Fruit fly (Drosophila melanogaster): ENCODE measurements around the gene CG32982.
A peak's percentile ranks its signal among the peaks of the same experiment; 100 is the strongest.

CG32982 gene

dm6 chr2L:9210864-9211701 lies 85.5 kb downstream of the CG32982 start (continued):
- peak; percentile 72 for TF ChIP-seq CoRest (tag; optimal IDR thresholded peaks at IDR 0.05)
- no peak for TF ChIP-seq chm (GFP tag; IDR thresholded peaks at IDR 0.05)
- peak; percentile 53 for TF ChIP-seq Fer3 (tag; optimal IDR thresholded peaks at IDR 0.05)
- no peak for TF ChIP-seq schlank (tag; optimal IDR thresholded peaks at IDR 0.05)
- no peak for TF ChIP-seq kni (GFP tag; optimal IDR thresholded peaks at IDR 0.05)
- TF ChIP-seq NC2β (GFP tag; optimal IDR thresholded peaks at IDR 0.05): no peak
- TF ChIP-seq ftz-f1 (GFP tag; optimal IDR thresholded peaks at IDR 0.05): no peak
- TF ChIP-seq Med (GFP tag): peak; percentile 81
- TF ChIP-seq CG7987 (GFP tag; optimal IDR thresholded peaks at IDR 0.05): no peak
- peak; percentile 46 for TF ChIP-seq CG15514 (GFP tag; optimal IDR thresholded peaks at IDR 0.05)
- no peak for TF ChIP-seq pros (GFP tag; optimal IDR thresholded peaks at IDR 0.05)
- TF ChIP-seq CG32767 (GFP tag; IDR thresholded peaks at IDR 0.05): peak; percentile 39; the same call in 1 of the 2 replicates
- peak; percentile 77 for TF ChIP-seq CG10321 (GFP tag; IDR thresholded peaks at IDR 0.05)
- no peak for TF ChIP-seq gro (GFP tag; optimal IDR thresholded peaks at IDR 0.05)
- no peak for TF ChIP-seq Scr (GFP tag; IDR thresholded peaks at IDR 0.05; ENCODE audit: partially characterized antibody)
- TF ChIP-seq trh (GFP tag; optimal IDR thresholded peaks at IDR 0.05): peak; percentile 23
- TF ChIP-seq CG17361 (GFP tag; IDR thresholded peaks at IDR 0.05): peak; percentile 74
- no peak for TF ChIP-seq CG10462 (GFP tag; optimal IDR thresholded peaks at IDR 0.05)
- no peak for TF ChIP-seq CG6175 (GFP tag; IDR thresholded peaks at IDR 0.05)
- TF ChIP-seq Sox100B (GFP tag; optimal IDR thresholded peaks at IDR 0.05): peak; percentile 64
- peak; percentile 42 for TF ChIP-seq CG17385 (GFP tag; optimal IDR thresholded peaks at IDR 0.05)
- TF ChIP-seq CG3281 (GFP tag; optimal IDR thresholded peaks at IDR 0.05): peak; percentile 69
- peak; percentile 77 for TF ChIP-seq CG15269 (tag; optimal IDR thresholded peaks at IDR 0.05)
- no peak for TF ChIP-seq Bgb (GFP tag; IDR thresholded peaks at IDR 0.05; ENCODE audit: partially characterized antibody)
- no peak for TF ChIP-seq ab (GFP tag; optimal IDR thresholded peaks at IDR 0.05)
- TF ChIP-seq CG3838 (GFP tag; optimal IDR thresholded peaks at IDR 0.05): no peak
- TF ChIP-seq cg (GFP tag; optimal IDR thresholded peaks at IDR 0.05): peak; percentile 50
- TF ChIP-seq CG15073 (GFP tag; optimal IDR thresholded peaks at IDR 0.05): no peak
- peak; percentile 10 for TF ChIP-seq CG4617 (GFP tag; optimal IDR thresholded peaks at IDR 0.05; ENCODE audit: borderline replicate concordance)
- peak; percentile 62 for TF ChIP-seq CG18619 (GFP tag; optimal IDR thresholded peaks at IDR 0.05)
- TF ChIP-seq tin (GFP tag; optimal IDR thresholded peaks at IDR 0.05): peak; percentile 28
- no peak for TF ChIP-seq CG3163 (GFP tag; optimal IDR thresholded peaks at IDR 0.05)
- TF ChIP-seq zfh1 (GFP tag; IDR thresholded peaks at IDR 0.05): peak; percentile 50; the same call in 1 of the 3 replicates
- TF ChIP-seq CG1602 (GFP tag; optimal IDR thresholded peaks at IDR 0.05): peak; percentile 35
- TF ChIP-seq CG10366 (GFP tag; IDR thresholded peaks at IDR 0.05): no peak
- TF ChIP-seq CG34224 (GFP tag; IDR thresholded peaks at IDR 0.05; ENCODE audit: partially characterized antibody): no peak
- TF ChIP-seq unpg (GFP tag; optimal IDR thresholded peaks at IDR 0.05): peak; percentile 68
- TF ChIP-seq CG32532 (GFP tag; IDR thresholded peaks at IDR 0.05): peak; percentile 46
- TF ChIP-seq CG18764 (GFP tag; optimal IDR thresholded peaks at IDR 0.05): no peak
- TF ChIP-seq CG9727 (GFP tag; optimal IDR thresholded peaks at IDR 0.05): peak; percentile 58
- TF ChIP-seq CG8089 (GFP tag; optimal IDR thresholded peaks at IDR 0.05): no peak
- TF ChIP-seq Blimp-1 (GFP tag; optimal IDR thresholded peaks at IDR 0.05): peak; percentile 72
- peak; percentile 67 for TF ChIP-seq CG8388 (GFP tag; optimal IDR thresholded peaks at IDR 0.05)
- TF ChIP-seq gem (tag; optimal IDR thresholded peaks at IDR 0.05): peak; percentile 87
- TF ChIP-seq Side (GFP tag; optimal IDR thresholded peaks at IDR 0.05): no peak
- TF ChIP-seq CG5245 (GFP tag; optimal IDR thresholded peaks at IDR 0.05): peak; percentile 8
- TF ChIP-seq CG13624 (GFP tag; optimal IDR thresholded peaks at IDR 0.05): no peak
- TF ChIP-seq CG1233 (GFP tag; optimal IDR thresholded peaks at IDR 0.05): peak; percentile 49
- no peak for TF ChIP-seq Fer2 (tag; optimal IDR thresholded peaks at IDR 0.05)

Measured in whole organism, embryonic.